Fruit fly (Drosophila melanogaster) whole organism, pupa: Measurements from ENCODE around the gene CG18476.

Experiments
- CG10348 ChIP-seq: fragments of 200-800 bp; sonication (Bioruptor generic); IDR thresholded peaks from 2 replicates; pipeline ENCODE4 v1.3.6; 2022; ENCODE audit warnings: missing biosample characterization, missing genetic modification characterization
- CG12605 ChIP-seq: fragments of 200-800 bp; sonication (Bioruptor generic); IDR thresholded peaks from 2 replicates; pipeline ENCODE4 v1.3.6; 2022; ENCODE audit warnings: missing biosample characterization, missing genetic modification characterization
- CG13204 ChIP-seq: fragments of 200-800 bp; sonication (Bioruptor generic); optimal IDR thresholded peaks from 2 replicates; lab custom pipeline; 2018; ENCODE audit warnings: missing biosample characterization, mild to moderate bottlenecking, missing genetic modification characterization, moderate library complexity
- CG14655 ChIP-seq: fragments of 200-800 bp; sonication (Bioruptor generic); optimal IDR thresholded peaks from 3 replicates; lab custom pipeline; 2017; ENCODE audit warnings: mild to moderate bottlenecking, missing biosample characterization, missing genetic modification reagents, missing genetic modification characterization
- CG15710 ChIP-seq: fragments of 200-800 bp; sonication (Bioruptor generic); optimal IDR thresholded peaks from 2 replicates; lab custom pipeline; 2018; ENCODE audit warnings: missing biosample characterization, mild to moderate bottlenecking, missing genetic modification characterization, moderate library complexity
- CG17806 ChIP-seq: fragments of 200-800 bp; sonication (Bioruptor generic); optimal IDR thresholded peaks from 2 replicates; lab custom pipeline; 2018; ENCODE audit warnings: missing biosample characterization, mild to moderate bottlenecking, missing genetic modification characterization, moderate library complexity
- CG32121 ChIP-seq: fragments of 200-800 bp; sonication (Bioruptor generic); IDR thresholded peaks from 2 replicates; pipeline ENCODE4 v1.3.6; 2022; ENCODE audit warnings: missing biosample characterization, missing genetic modification characterization
- CG34367 ChIP-seq: fragments of 200-800 bp; sonication (Bioruptor generic); optimal IDR thresholded peaks from 2 replicates; lab custom pipeline; 2018; ENCODE audit warnings: missing biosample characterization, mild to moderate bottlenecking, missing genetic modification characterization
- CG4496 ChIP-seq: fragments of 200-800 bp; sonication (Bioruptor generic); IDR thresholded peaks from 3 replicates; pipeline ENCODE4 v1.3.6; 2022; ENCODE audit warnings: missing biosample characterization, missing genetic modification characterization
- CG8159 ChIP-seq: fragments of 200-800 bp; sonication (Bioruptor generic); optimal IDR thresholded peaks from 3 replicates; lab custom pipeline; 2018; ENCODE audit warnings: missing biosample characterization, mild to moderate bottlenecking, missing genetic modification characterization, moderate library complexity
- CG8301 ChIP-seq: fragments of 200-800 bp; sonication (Bioruptor generic); optimal IDR thresholded peaks from 2 replicates; lab custom pipeline; 2018; ENCODE audit warnings: missing biosample characterization, mild to moderate bottlenecking, missing genetic modification characterization
- CG9948 ChIP-seq: fragments of 200-800 bp; sonication (Bioruptor generic); optimal IDR thresholded peaks from 2 replicates; lab custom pipeline; 2018; ENCODE audit warnings: missing biosample characterization, mild to moderate bottlenecking, missing genetic modification characterization, moderate library complexity
- D1 ChIP-seq: fragments of 200-800 bp; sonication (Bioruptor generic); optimal IDR thresholded peaks from 2 replicates; lab custom pipeline; 2018; ENCODE audit warnings: missing biosample characterization, mild to moderate bottlenecking, missing genetic modification characterization, moderate library complexity
- EcR ChIP-seq: fragments of 200-800 bp; sonication (Bioruptor generic); optimal IDR thresholded peaks from 3 replicates; lab custom pipeline; 2019; ENCODE audit warnings: missing biosample characterization, missing genetic modification characterization, mild to moderate bottlenecking, moderate library complexity, missing genetic modification reagents
- Ets98B ChIP-seq: fragments of 200-800 bp; sonication (Bioruptor generic); IDR thresholded peaks from 2 replicates; pipeline ENCODE4 v1.3.6; 2022; ENCODE audit warnings: missing biosample characterization, missing genetic modification characterization
- Pif1A ChIP-seq: fragments of 200-800 bp; sonication (Bioruptor generic); optimal IDR thresholded peaks from 3 replicates; lab custom pipeline; 2016; ENCODE audit warnings: missing biosample characterization, missing genetic modification characterization
- Pif1B ChIP-seq: fragments of 200-800 bp; sonication (Bioruptor generic); optimal IDR thresholded peaks from 3 replicates; lab custom pipeline; 2016; ENCODE audit warnings: missing biosample characterization, missing genetic modification characterization
- Snoo ChIP-seq: fragments of 200-800 bp; sonication (Bioruptor generic); optimal IDR thresholded peaks from 3 replicates; lab custom pipeline; 2017; ENCODE audit warnings: missing biosample characterization, mild to moderate bottlenecking, missing genetic modification characterization, inconsistent platforms
- fd96Ca ChIP-seq: fragments of 200-800 bp; sonication (Bioruptor generic); IDR thresholded peaks from 3 replicates; pipeline ENCODE4 v1.3.6; 2022; ENCODE audit warnings: missing biosample characterization, missing genetic modification characterization
- gl ChIP-seq: fragments of 200-800 bp; sonication (Bioruptor generic); optimal IDR thresholded peaks from 2 replicates; lab custom pipeline; 2018; ENCODE audit warnings: missing biosample characterization, mild to moderate bottlenecking, missing genetic modification characterization
- rn ChIP-seq: fragments of 200-800 bp; sonication (Bioruptor generic); IDR thresholded peaks from 2 replicates; pipeline ENCODE4 v1.3.6; 2022; ENCODE audit warnings: missing biosample characterization, missing genetic modification characterization

CG18476 gene

DNA sequence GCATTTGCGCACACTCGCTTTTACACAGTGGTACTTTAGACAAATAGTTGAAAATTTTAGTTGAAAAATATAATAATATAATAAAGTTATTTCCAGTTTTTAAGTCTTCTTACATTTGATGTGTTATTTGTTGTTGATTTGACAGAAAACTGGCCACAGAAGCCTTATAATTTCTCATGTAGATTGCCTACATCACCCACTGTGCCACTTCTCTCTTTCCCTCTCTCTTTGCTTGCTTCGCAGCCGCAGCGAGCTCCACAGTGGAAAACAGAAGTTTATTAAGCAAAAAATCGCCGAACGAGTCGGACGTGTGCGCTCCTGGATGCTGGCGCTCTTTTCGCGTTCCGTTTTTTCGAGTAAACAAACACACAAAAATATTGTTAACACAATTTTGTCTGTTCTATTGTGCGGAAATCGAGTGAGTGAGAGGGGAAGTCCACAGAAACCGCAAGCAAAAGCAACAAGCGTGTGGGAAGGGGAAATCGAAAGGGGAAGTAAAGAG, 22.0 kb downstream of the CG18476 start, which contains the start of gene CG42327:
CG42327 (plus strand) TSS at position 277 of the 502 bp plus-strand sequence.
- TF ChIP-seq CG8159: peak; percentile 91
- peak; percentile 93 for TF ChIP-seq Snoo (tag; lab: Kevin White, UChicago)
- TF ChIP-seq Pif1A: peak; percentile 95
- peak; percentile 97 for TF ChIP-seq CG14655
- peak; percentile 95 for TF ChIP-seq CG17806 (tag; lab: Kevin White, UChicago)
- peak; percentile 98 for TF ChIP-seq CG4496 (GFP tag; lab: Robert Waterston, UW)
- peak; percentile 98 for TF ChIP-seq CG32121 (GFP tag; lab: Robert Waterston, UW)
- peak; percentile 97 for TF ChIP-seq Pif1B (GFP tag; lab: Kevin White, UChicago)
- peak; percentile 97 for TF ChIP-seq CG12605
- TF ChIP-seq rn: peak; percentile 89
- peak; percentile 96 for TF ChIP-seq CG8301 (tag; lab: Kevin White, UChicago)
- peak; percentile 91 for TF ChIP-seq CG34367 (tag; lab: Kevin White, UChicago)
- TF ChIP-seq CG10348 (GFP tag; lab: Robert Waterston, UW): peak; percentile 63
- TF ChIP-seq CG9948: peak; percentile 92
- TF ChIP-seq D1 (tag; lab: Kevin White, UChicago): peak; percentile 88
- TF ChIP-seq fd96Ca: peak; percentile 97
- peak; percentile 98 for TF ChIP-seq Ets98B (GFP tag; lab: Robert Waterston, UW)
- peak; percentile 70 for TF ChIP-seq CG13204
- TF ChIP-seq gl: peak; percentile 80
- TF ChIP-seq CG15710 (tag; lab: Kevin White, UChicago): peak; percentile 85
- TF ChIP-seq EcR: peak; percentile 11

- TF ChIP-seq rn (no peak), D1 (tag; lab: Kevin White, UChicago) (no peak), CG8301 (tag; lab: Kevin White, UChicago) (peak; percentile 8), Pif1B (GFP tag; lab: Kevin White, UChicago) (peak; percentile 6), CG34367 (tag; lab: Kevin White, UChicago) (peak; percentile 26), CG4496 (GFP tag; lab: Robert Waterston, UW) (0 out of 3 replicates have a peak, but pooled peaks have one; percentile 39), gl (no peak), CG15710 (tag; lab: Kevin White, UChicago) (peak; percentile 45), CG13204 (no peak), Ets98B (GFP tag; lab: Robert Waterston, UW) (no peak), CG14655 (peak; percentile 15), CG17806 (tag; lab: Kevin White, UChicago) (peak; percentile 20), Pif1A (peak; percentile 23), CG8159 (peak; percentile 53), CG10348 (GFP tag; lab: Robert Waterston, UW) (no peak), fd96Ca (0 out of 3 replicates have a peak, but pooled peaks have one; percentile 18), CG9948 (peak; percentile 24)
Measured at dm6 chr3R:11650105-11651039, 27.5 kb downstream of the CG18476 start, which contains the start of the genes Csk and Elp1. Csk (minus strand) TSS chr3R:11650706. Elp1 (plus strand) TSS chr3R:11650971.

dm6 chr3R:11649449-11649848, 28.5 kb downstream of the CG18476 start:
- TF ChIP-seq CG9948 (peak; percentile 68), CG4496 (GFP tag; lab: Robert Waterston, UW) (peak; percentile 94), Pif1A (peak; percentile 82), fd96Ca (peak; percentile 92), CG8159 (peak; percentile 76), CG12605 (peak; percentile 76), Pif1B (GFP tag; lab: Kevin White, UChicago) (peak; percentile 67), CG15710 (tag; lab: Kevin White, UChicago) (peak; percentile 81), CG17806 (tag; lab: Kevin White, UChicago) (peak; percentile 72), CG14655 (peak; percentile 77), CG32121 (GFP tag; lab: Robert Waterston, UW) (peak; percentile 90), Ets98B (GFP tag; lab: Robert Waterston, UW) (peak; percentile 90), CG34367 (tag; lab: Kevin White, UChicago) (peak; percentile 64), Snoo (tag; lab: Kevin White, UChicago) (peak; percentile 79), CG8301 (tag; lab: Kevin White, UChicago) (peak; percentile 70), D1 (tag; lab: Kevin White, UChicago) (no peak), gl (no peak), EcR (no peak), CG10348 (GFP tag; lab: Robert Waterston, UW) (peak; percentile 87), CG13204 (peak; percentile 35), rn (peak; percentile 80)

- TF ChIP-seq CG17806 (tag; lab: Kevin White, UChicago): no peak
- TF ChIP-seq CG32121 (GFP tag; lab: Robert Waterston, UW): no peak
- peak; percentile 59 for TF ChIP-seq EcR
- no peak for TF ChIP-seq rn
- TF ChIP-seq Pif1A: no peak
- no peak for TF ChIP-seq gl
- no peak for TF ChIP-seq Snoo (tag; lab: Kevin White, UChicago)
- no peak for TF ChIP-seq CG4496 (GFP tag; lab: Robert Waterston, UW)
- no peak for TF ChIP-seq CG10348 (GFP tag; lab: Robert Waterston, UW)
- no peak for TF ChIP-seq CG15710 (tag; lab: Kevin White, UChicago)
- no peak for TF ChIP-seq CG8159
- TF ChIP-seq Pif1B (GFP tag; lab: Kevin White, UChicago): no peak
- TF ChIP-seq CG34367 (tag; lab: Kevin White, UChicago): no peak
- no peak for TF ChIP-seq CG12605
- 0 out of 3 replicates have a peak, but pooled peaks have one; percentile 9 for TF ChIP-seq fd96Ca
- TF ChIP-seq D1 (tag; lab: Kevin White, UChicago): no peak
- TF ChIP-seq, all 21 proteins: peak for 2
Measured at dm6 chr3R:11648356-11649355, 29.3 kb downstream of the CG18476 start.
